Worm (Caenorhabditis elegans) whole organism, L4/young adult: Measurements from ENCODE around the gene akt-1.

Experiments used
- dao-5 ChIP-seq: sonication (generic microtip); optimal IDR thresholded peaks from 2 replicates; lab custom pipeline; 2016; ENCODE audit warnings: missing genotype, missing genetic modification characterization, moderate library complexity, missing compliant biosample characterization
- him-1 ChIP-seq: sonication (generic microtip); optimal IDR thresholded peaks from 2 replicates; lab custom pipeline; 2016; ENCODE audit warnings: missing genotype, missing genetic modification reagents, missing genetic modification characterization, missing compliant biosample characterization

- TF ChIP-seq dao-5 (tag; lab: Kevin White, UChicago) (no peak), him-1 (no peak)
Observed at ce11 chrV:10256050-10256449, 7.3 kb downstream of the akt-1 start, which contains the start of gene nhr-232.
